Fruit fly (Drosophila melanogaster): ENCODE data around the gene CG4374.

DNA sequence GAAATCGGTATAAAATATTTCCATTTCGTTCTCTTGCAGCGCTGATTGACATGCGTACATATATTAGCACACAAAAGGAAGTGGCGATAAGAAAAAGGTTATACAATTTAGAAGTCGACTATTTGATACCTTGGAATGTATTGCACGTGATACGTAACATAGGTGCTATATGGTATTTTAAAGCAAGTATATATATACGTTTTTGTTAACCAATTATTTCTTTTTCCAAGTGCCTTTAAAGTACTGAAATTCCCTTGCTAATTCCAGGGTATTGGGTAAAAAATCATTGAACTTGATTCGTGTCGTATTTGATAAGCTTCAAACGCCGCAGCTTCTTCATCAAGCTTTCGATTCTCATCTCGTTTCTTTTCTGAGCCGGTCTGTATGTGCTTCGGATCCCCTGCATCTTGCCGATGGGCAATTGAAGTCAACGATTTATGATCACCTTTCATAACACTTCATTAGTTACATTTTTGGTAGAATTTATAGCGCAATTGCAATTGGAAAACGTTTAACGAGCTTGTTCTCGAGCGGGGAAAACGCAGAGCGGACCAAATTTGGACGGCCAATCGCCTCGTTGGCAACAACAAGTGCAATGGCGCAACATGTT lies 108.5 kb downstream of the CG4374 start, which contains the start of gene CG4408:
- TF ChIP-seq CG8301 (tag; optimal IDR thresholded peaks at IDR 0.05) (peak; percentile 73), CG9948 (tag; optimal IDR thresholded peaks at IDR 0.05) (peak; percentile 72), Pif1A (GFP tag; optimal IDR thresholded peaks at IDR 0.05) (peak; percentile 67), Ets98B (GFP tag; IDR thresholded peaks at IDR 0.05) (peak; percentile 82), D1 (tag; optimal IDR thresholded peaks at IDR 0.05) (no peak), CG4496 (GFP tag; IDR thresholded peaks at IDR 0.05) (peak; percentile 81), CG32121 (GFP tag; IDR thresholded peaks at IDR 0.05) (peak; percentile 56; the same call in 1 of the 2 replicates), Pif1B (GFP tag; optimal IDR thresholded peaks at IDR 0.05) (no peak), CG12605 (GFP tag; IDR thresholded peaks at IDR 0.05) (peak; percentile 67), CG8159 (tag; optimal IDR thresholded peaks at IDR 0.05) (peak; percentile 83), EcR (GFP tag; optimal IDR thresholded peaks at IDR 0.05) (peak; percentile 80), CG15710 (tag; optimal IDR thresholded peaks at IDR 0.05) (peak; percentile 74), CG13204 (GFP tag; optimal IDR thresholded peaks at IDR 0.05) (no peak), fd96Ca (GFP tag; IDR thresholded peaks at IDR 0.05) (peak; percentile 59; the same call in 1 of the 3 replicates)
